Worm (Caenorhabditis elegans): Measurements from ENCODE around the gene F40G12.6.

The F40G12.6 gene

DNA sequence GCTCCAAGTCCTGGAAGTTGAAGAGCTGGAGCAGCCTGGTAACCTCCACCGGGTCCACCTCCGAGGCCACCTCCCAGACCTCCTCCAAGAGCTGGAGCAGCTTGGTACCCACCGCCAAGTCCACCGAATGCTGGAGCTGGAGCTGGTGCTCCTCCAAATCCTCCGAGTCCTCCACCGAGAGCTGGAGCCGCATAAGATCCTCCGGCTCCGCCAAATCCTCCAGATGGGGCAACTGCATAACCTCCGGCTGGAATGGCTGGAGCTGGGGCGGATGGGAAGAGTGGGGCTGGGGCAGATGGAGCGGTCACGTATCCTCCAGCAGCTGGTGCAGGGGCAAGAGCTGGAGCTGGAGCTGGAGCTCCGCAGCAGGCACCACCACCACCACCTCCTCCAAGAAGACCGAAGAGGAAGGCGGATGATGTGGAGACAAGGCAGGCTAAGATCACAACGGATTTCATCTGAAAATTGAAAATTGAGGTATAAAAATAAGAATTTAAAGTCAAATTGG is 32.2 kb downstream of the F40G12.6 start, which contains the start of gene K02E11.10:
K02E11.10 (minus strand) TSS at position 458 of the 508 bp plus-strand sequence.
- TF ChIP-seq mep-1 (tag; optimal IDR thresholded peaks at IDR 0.05), result no peak
- peak; percentile 25 for TF ChIP-seq ceh-8 (GFP tag; optimal IDR thresholded peaks at IDR 0.05)
- TF ChIP-seq Y116A8C.19 (tag; optimal IDR thresholded peaks at IDR 0.05; ENCODE audit: borderline replicate concordance), result no peak
- TF ChIP-seq unc-130 (tag; optimal IDR thresholded peaks at IDR 0.05), result no peak

DNA sequence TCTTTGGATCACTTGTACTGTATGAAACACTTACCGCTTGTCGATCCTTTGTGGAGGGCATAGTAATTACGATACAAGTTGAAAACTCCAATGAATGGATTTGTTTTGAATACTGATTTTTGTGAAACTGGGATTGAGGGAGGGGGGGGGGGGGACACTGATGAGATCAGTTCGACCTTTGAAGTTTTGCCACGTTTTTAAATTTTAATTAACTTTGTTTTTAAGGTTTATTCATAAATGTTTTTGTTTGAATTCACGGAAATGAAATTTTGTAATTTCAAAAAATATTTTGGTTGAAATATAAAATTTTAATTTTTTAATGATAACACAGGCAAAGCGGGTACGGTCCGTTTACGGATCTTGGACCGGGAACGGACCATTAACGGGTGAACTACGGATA is 37.0 kb downstream of the F40G12.6 start, which contains the start of gene ent-3:
ent-3 (minus strand) TSS at position 101 of the 400 bp plus-strand sequence.
- TF ChIP-seq zag-1 (tag; optimal IDR thresholded peaks at IDR 0.05) (no peak), pag-3 (tag; optimal IDR thresholded peaks at IDR 0.05; ENCODE audit: borderline replicate concordance, insufficient read depth) (no peak), blmp-1 (tag; optimal IDR thresholded peaks at IDR 0.05) (no peak), pax-3 (tag; optimal IDR thresholded peaks at IDR 0.05) (no peak), nhr-19 (GFP tag; conservative IDR thresholded peaks at IDR 0.05) (no peak), fkh-8 (tag; optimal IDR thresholded peaks at IDR 0.05) (no peak), C04F5.9 (tag; optimal IDR thresholded peaks at IDR 0.05) (no peak), mdl-1 (tag; optimal IDR thresholded peaks at IDR 0.05) (no peak), nhr-20 (tag; optimal IDR thresholded peaks at IDR 0.05) (no peak), lin-13 (GFP tag; optimal IDR thresholded peaks at IDR 0.05) (no peak), ceh-90 (tag; optimal IDR thresholded peaks at IDR 0.05) (no peak), elt-3 (tag; optimal IDR thresholded peaks at IDR 0.05) (no peak), unc-130 (tag; optimal IDR thresholded peaks at IDR 0.05) (no peak), ces-1 (GFP tag; optimal IDR thresholded peaks at IDR 0.05) (no peak), lir-3 (tag; optimal IDR thresholded peaks at IDR 0.05; ENCODE audit: poor library complexity) (no peak), dpl-1 (GFP tag; optimal IDR thresholded peaks at IDR 0.05) (no peak), swsn-7 (tag; optimal IDR thresholded peaks at IDR 0.05) (no peak), ztf-11 (tag; optimal IDR thresholded peaks at IDR 0.05) (no peak)

DNA sequence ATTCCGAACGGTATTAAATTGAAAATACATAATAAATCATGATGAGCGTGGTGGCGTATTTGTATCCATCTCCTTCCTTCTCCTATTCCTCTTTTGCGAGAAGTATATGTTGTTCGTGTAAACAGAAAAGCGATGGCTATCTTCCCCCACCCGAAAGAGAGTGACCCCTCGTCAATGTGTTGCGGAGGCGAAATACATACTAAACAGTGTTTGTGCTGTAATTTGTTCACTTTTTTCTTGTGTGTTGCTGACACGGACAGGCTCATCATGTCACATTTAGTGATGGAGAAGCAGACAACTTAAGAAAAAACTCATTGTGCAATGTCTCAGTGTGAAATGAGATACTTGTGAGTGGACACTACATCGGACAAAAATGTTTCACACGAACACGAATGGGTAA is 41.3 kb downstream of the F40G12.6 start:
- TF ChIP-seq blmp-1 (tag; optimal IDR thresholded peaks at IDR 0.05) (peak; percentile 33), nhr-71 (tag; optimal IDR thresholded peaks at IDR 0.05) (no peak), elt-2 (tag; optimal IDR thresholded peaks at IDR 0.05) (no peak), nhr-85 (tag) (peak; percentile 37), nhr-12 (tag; optimal IDR thresholded peaks at IDR 0.05) (no peak), snu-23 (GFP tag; optimal IDR thresholded peaks at IDR 0.05) (no peak), fkh-8 (tag; optimal IDR thresholded peaks at IDR 0.05) (no peak), sup-37 (GFP tag; optimal IDR thresholded peaks at IDR 0.05) (no peak), hpl-2 (GFP tag; optimal IDR thresholded peaks at IDR 0.05) (no peak), pax-3 (tag; optimal IDR thresholded peaks at IDR 0.05) (no peak)

DNA sequence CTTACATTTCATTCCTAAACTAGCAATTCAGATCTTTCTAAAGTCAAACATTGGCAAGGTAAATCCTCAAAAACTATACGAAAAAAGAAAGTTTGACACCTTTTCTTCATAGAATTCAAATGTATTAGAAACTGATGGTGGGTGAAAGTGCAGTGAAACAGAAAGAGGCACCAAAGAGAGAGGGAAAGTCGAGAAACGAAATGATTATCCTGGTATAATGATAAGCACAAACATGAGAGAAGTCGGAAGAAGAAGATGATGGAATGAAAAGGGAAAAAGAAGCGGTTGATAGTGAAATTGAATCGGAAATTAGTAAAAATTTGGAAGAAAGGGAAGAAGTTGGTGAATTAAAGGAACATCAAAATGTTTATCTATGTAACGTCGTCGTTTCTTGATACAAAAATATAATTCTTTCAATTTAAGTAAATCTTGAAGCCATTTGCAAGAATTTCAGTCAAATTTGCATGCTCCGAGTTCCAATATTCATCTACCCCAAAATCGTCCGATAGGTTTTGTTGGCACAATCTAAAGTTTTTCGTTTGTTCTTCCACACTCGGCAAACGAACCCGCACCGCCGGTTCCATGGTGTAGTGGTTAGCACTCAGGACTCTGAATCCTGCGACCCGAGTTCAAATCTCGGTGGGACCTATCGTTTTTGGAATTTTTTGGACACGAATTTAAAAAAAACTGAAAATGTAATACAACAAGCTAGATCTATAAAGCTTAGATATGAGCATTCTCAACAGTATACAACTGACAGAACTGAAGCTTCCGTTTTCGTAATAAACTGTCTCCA is 41.9 kb downstream of the F40G12.6 start:
- TF ChIP-seq nhr-71 (tag; optimal IDR thresholded peaks at IDR 0.05), result no peak
- TF ChIP-seq lin-35 (GFP tag; optimal IDR thresholded peaks at IDR 0.05), result no peak
- no peak for TF ChIP-seq nhr-47 (tag; optimal IDR thresholded peaks at IDR 0.05)
- TF ChIP-seq dsc-1 (tag; optimal IDR thresholded peaks at IDR 0.05), result peak; percentile 1
- no peak for TF ChIP-seq ceh-90 (tag; optimal IDR thresholded peaks at IDR 0.05)
- TF ChIP-seq rnt-1 (tag; optimal IDR thresholded peaks at IDR 0.05), result peak; percentile 37
- peak; percentile 75 for TF ChIP-seq blmp-1 (tag; optimal IDR thresholded peaks at IDR 0.05)
- no peak for TF ChIP-seq nhr-84 (tag; optimal IDR thresholded peaks at IDR 0.05)
- TF ChIP-seq nhr-90 (tag; optimal IDR thresholded peaks at IDR 0.05; ENCODE audit: poor library complexity), result peak; percentile 20
- no peak for TF ChIP-seq xbp-1 (tag; optimal IDR thresholded peaks at IDR 0.05)
- no peak for TF ChIP-seq mep-1 (tag; optimal IDR thresholded peaks at IDR 0.05)
- TF ChIP-seq ceh-82 (tag; optimal IDR thresholded peaks at IDR 0.05), result no peak

All from whole organism, L1 larva.